Worm (Caenorhabditis elegans) whole organism, L4 larva: ENCODE measurements around the gene JC8.16.

ENCODE experiments used
- D1046.2 ChIP-seq: fragments of 200-800 bp; sonication (Bioruptor generic); IDR thresholded peaks from 2 replicates; pipeline ENCODE4 v1.3.6; 2022; ENCODE audit warnings: missing genetic modification characterization, missing compliant biosample characterization
- F26F4.8 ChIP-seq: fragments of 200-800 bp; sonication (Bioruptor generic); conservative IDR thresholded peaks from 2 replicates; pipeline ENCODE4 v1.3.6; 2022; ENCODE audit warnings: missing genetic modification characterization, missing compliant biosample characterization
- F49E8.2 ChIP-seq: sonication (generic microtip); optimal IDR thresholded peaks from 2 replicates; lab custom pipeline; 2016; ENCODE audit warnings: missing compliant biosample characterization, mild to moderate bottlenecking, missing genetic modification characterization, borderline replicate concordance
- Y48G9A.11 ChIP-seq: fragments of 200-800 bp; sonication (Bioruptor generic); IDR thresholded peaks from 2 replicates; pipeline ENCODE4 v1.3.6; 2022; ENCODE audit warnings: missing genetic modification reagents, missing genetic modification characterization, missing compliant biosample characterization
- Y5F2A.4 ChIP-seq: fragments of 200-800 bp; sonication (Bioruptor generic); optimal IDR thresholded peaks from 2 replicates; lab custom pipeline; 2018; ENCODE audit warnings: mild to moderate bottlenecking, missing genetic modification characterization, missing compliant biosample characterization
- aha-1 ChIP-seq: fragments of 150-350 bp; peaks from one replicate; lab custom pipeline; 2014; ENCODE audit warnings: missing biosample characterization, missing genetic modification characterization
- aly-2 ChIP-seq: sonication (generic microtip); optimal IDR thresholded peaks from 2 replicates; lab custom pipeline; 2018; ENCODE audit warnings: missing biosample characterization, missing genetic modification characterization
- ceh-20 ChIP-seq: fragments of 200-800 bp; sonication (Bioruptor generic); IDR thresholded peaks from 2 replicates; pipeline ENCODE4 v1.3.6; 2022; ENCODE audit warnings: missing genetic modification reagents, missing genetic modification characterization, missing compliant biosample characterization
- ceh-44 ChIP-seq: fragments of 200-800 bp; sonication (Bioruptor generic); IDR thresholded peaks from 2 replicates; pipeline ENCODE4 v1.3.6; 2022; ENCODE audit warnings: missing genetic modification reagents, missing genetic modification characterization, missing compliant biosample characterization
- ceh-62 ChIP-seq: sonication (generic microtip); optimal IDR thresholded peaks from 2 replicates; lab custom pipeline; 2017; ENCODE audit warnings: missing biosample characterization, missing genetic modification characterization
- ceh-82 ChIP-seq: sonication (generic microtip); optimal IDR thresholded peaks from 2 replicates; lab custom pipeline; 2017; ENCODE audit warnings: missing biosample characterization, missing genetic modification characterization
- cey-2 ChIP-seq: sonication (generic microtip); optimal IDR thresholded peaks from 3 replicates; lab custom pipeline; 2017; ENCODE audit warnings: missing genetic modification characterization, mild to moderate bottlenecking, missing compliant biosample characterization, antibody characterized with exemption, borderline replicate concordance; ENCODE audit not compliant: insufficient read depth
- ctbp-1 ChIP-seq: fragments of 200-800 bp; sonication (Bioruptor generic); IDR thresholded peaks from 2 replicates; pipeline ENCODE4 v1.3.6; 2022; ENCODE audit warnings: missing genetic modification reagents, missing genetic modification characterization, missing compliant biosample characterization
- daf-8 ChIP-seq: fragments of 200-800 bp; sonication (Bioruptor generic); IDR thresholded peaks from 2 replicates; pipeline ENCODE4 v1.3.6; 2022; ENCODE audit warnings: missing genetic modification characterization, missing compliant biosample characterization
- dmd-8 ChIP-seq: fragments of 200-800 bp; sonication (Bioruptor generic); IDR thresholded peaks from 2 replicates; pipeline ENCODE4 v1.3.6; 2022; ENCODE audit warnings: missing genetic modification characterization, missing compliant biosample characterization
- duxl-1 ChIP-seq: sonication (generic microtip); optimal IDR thresholded peaks from 2 replicates; lab custom pipeline; 2016; ENCODE audit warnings: mild to moderate bottlenecking, missing genetic modification characterization, moderate library complexity, missing compliant biosample characterization; ENCODE audit not compliant: poor library complexity
- dve-1 ChIP-seq: sonication (generic microtip); optimal IDR thresholded peaks from 2 replicates; lab custom pipeline; 2017; ENCODE audit warnings: antibody characterized with exemption, mild to moderate bottlenecking, missing genetic modification characterization, missing compliant biosample characterization; ENCODE audit not compliant: insufficient read depth
- gei-8 ChIP-seq: fragments of 200-800 bp; sonication (Bioruptor generic); optimal IDR thresholded peaks from 2 replicates; lab custom pipeline; 2018; ENCODE audit warnings: mild to moderate bottlenecking, missing genetic modification characterization, missing compliant biosample characterization
- hlh-30 ChIP-seq: sonication (generic microtip); optimal IDR thresholded peaks from 2 replicates; lab custom pipeline; 2017; ENCODE audit warnings: antibody characterized with exemption, mild to moderate bottlenecking, missing genetic modification characterization, missing compliant biosample characterization; ENCODE audit not compliant: insufficient read depth
- hmg-1.1 ChIP-seq: fragments of 200-800 bp; sonication (Bioruptor generic); IDR thresholded peaks from 2 replicates; pipeline ENCODE4 v1.3.6; 2022; ENCODE audit warnings: missing genetic modification reagents, missing genetic modification characterization, missing compliant biosample characterization
- lim-7 ChIP-seq: fragments of 200-800 bp; sonication (Bioruptor generic); IDR thresholded peaks from 2 replicates; pipeline ENCODE4 v1.3.6; 2022; ENCODE audit warnings: missing genetic modification characterization, missing compliant biosample characterization
- lin-13 ChIP-seq: fragments of 150-350 bp; optimal IDR thresholded peaks from 2 replicates; lab custom pipeline; 2014; ENCODE audit warnings: missing biosample characterization, missing genetic modification reagents, missing genetic modification characterization
- lin-29 ChIP-seq: fragments of 200-800 bp; sonication (Bioruptor generic); IDR thresholded peaks from 2 replicates; pipeline ENCODE4 v1.3.6; 2022; ENCODE audit warnings: missing genetic modification reagents, missing genetic modification characterization, missing compliant biosample characterization
- lin-38 ChIP-seq: fragments of 200-800 bp; sonication (Bioruptor generic); IDR thresholded peaks from 2 replicates; pipeline ENCODE4 v1.3.6; 2022; ENCODE audit warnings: missing genetic modification reagents, missing genetic modification characterization, missing compliant biosample characterization
- lin-39 ChIP-seq: fragments of 150-350 bp; optimal IDR thresholded peaks from 2 replicates; lab custom pipeline; 2014; ENCODE audit warnings: missing biosample characterization, missing genetic modification reagents, missing genetic modification characterization
- mdt-29 ChIP-seq: fragments of 200-800 bp; sonication (Bioruptor generic); IDR thresholded peaks from 2 replicates; pipeline ENCODE4 v1.3.6; 2022; ENCODE audit warnings: missing genetic modification reagents, missing genetic modification characterization, missing compliant biosample characterization
- mep-1 ChIP-seq: fragments of 150-350 bp; sonication (generic microtip); optimal IDR thresholded peaks from 3 replicates; lab custom pipeline; 2014; ENCODE audit warnings: missing biosample characterization, missing genetic modification characterization
- nhr-102 ChIP-seq: sonication (generic microtip); optimal IDR thresholded peaks from 2 replicates; lab custom pipeline; 2016; ENCODE audit warnings: mild to moderate bottlenecking, missing genetic modification characterization, moderate library complexity, missing compliant biosample characterization
- nhr-11 ChIP-seq: fragments of 150-350 bp; optimal IDR thresholded peaks from 2 replicates; lab custom pipeline; 2014; ENCODE audit warnings: missing biosample characterization, missing genetic modification characterization
- nhr-111 ChIP-seq: fragments of 200-800 bp; sonication (Bioruptor generic); optimal IDR thresholded peaks from 2 replicates; lab custom pipeline; 2018; ENCODE audit warnings: mild to moderate bottlenecking, missing genetic modification characterization, missing compliant biosample characterization
- nhr-25 ChIP-seq: sonication (generic microtip); optimal IDR thresholded peaks from 2 replicates; lab custom pipeline; 2017; ENCODE audit warnings: missing genetic modification characterization, mild to moderate bottlenecking, missing compliant biosample characterization, antibody characterized with exemption, moderate library complexity, borderline replicate concordance; ENCODE audit not compliant: insufficient read depth
- nhr-41 ChIP-seq: fragments of 200-800 bp; sonication (Bioruptor generic); IDR thresholded peaks from 2 replicates; pipeline ENCODE4 v1.3.6; 2022; ENCODE audit warnings: missing genetic modification reagents, missing genetic modification characterization, missing compliant biosample characterization
- nhr-42 ChIP-seq: fragments of 200-800 bp; sonication (Bioruptor generic); IDR thresholded peaks from 2 replicates; pipeline ENCODE4 v1.3.6; 2022; ENCODE audit warnings: missing genetic modification characterization, missing compliant biosample characterization
- nhr-6 ChIP-seq: fragments of 150-350 bp; optimal IDR thresholded peaks from 2 replicates; lab custom pipeline; 2014; ENCODE audit warnings: missing biosample characterization, missing genetic modification characterization
- pha-4 ChIP-seq, 2 experiments: fragments of 150-350 bp in 1 of 2; fragments of 200-800 bp in 1 of 2; sonication (Bioruptor generic) in 1 of 2; IDR thresholded peaks in 1 of 2; optimal IDR thresholded peaks in 1 of 2; 2 replicates each; pipeline versions ENCODE4 v1.3.6 to Lab custom; 2014 to 2022; ENCODE audit warnings: missing genetic modification characterization in 2 of 2, missing genetic modification reagents in 2 of 2, missing biosample characterization in 1 of 2, missing compliant biosample characterization in 1 of 2
- rbr-2 ChIP-seq: sonication (generic microtip); optimal IDR thresholded peaks from 2 replicates; lab custom pipeline; 2016; ENCODE audit warnings: missing genotype, missing genetic modification characterization, missing compliant biosample characterization
- saeg-2 ChIP-seq: fragments of 200-800 bp; sonication (Bioruptor generic); IDR thresholded peaks from 2 replicates; pipeline ENCODE4 v1.3.6; 2022; ENCODE audit warnings: missing genetic modification reagents, missing genetic modification characterization, missing compliant biosample characterization
- snpc-1.2 ChIP-seq: fragments of 200-800 bp; sonication (Bioruptor generic); IDR thresholded peaks from 2 replicates; pipeline ENCODE4 v1.3.6; 2022; ENCODE audit warnings: missing genetic modification reagents, missing genetic modification characterization, missing compliant biosample characterization
- snpc-4 ChIP-seq: fragments of 150-350 bp; optimal IDR thresholded peaks from 2 replicates; lab custom pipeline; 2014; ENCODE audit warnings: missing biosample characterization, missing genetic modification characterization
- tag-97 ChIP-seq: fragments of 200-800 bp; sonication (Bioruptor generic); IDR thresholded peaks from 2 replicates; pipeline ENCODE4 v1.3.6; 2022; ENCODE audit warnings: missing genetic modification characterization, missing compliant biosample characterization
- tra-1 ChIP-seq: fragments of 200-800 bp; sonication (Bioruptor generic); IDR thresholded peaks from 2 replicates; pipeline ENCODE4 v1.3.6; 2022; ENCODE audit warnings: missing genetic modification reagents, missing genetic modification characterization, missing compliant biosample characterization
- unc-130 ChIP-seq: sonication (generic microtip); optimal IDR thresholded peaks from 2 replicates; lab custom pipeline; 2016; ENCODE audit warnings: missing genetic modification reagents, missing genetic modification characterization, missing compliant biosample characterization
- vab-7 ChIP-seq: fragments of 200-800 bp; sonication (Bioruptor generic); IDR thresholded peaks from 2 replicates; pipeline ENCODE4 v1.3.6; 2022; ENCODE audit warnings: missing genetic modification reagents, missing genetic modification characterization, missing compliant biosample characterization
- zfp-2 ChIP-seq: sonication (generic microtip); optimal IDR thresholded peaks from 2 replicates; lab custom pipeline; 2016; ENCODE audit warnings: mild to moderate bottlenecking, missing genetic modification characterization, missing compliant biosample characterization
- zip-11 ChIP-seq: fragments of 200-800 bp; sonication (Bioruptor generic); IDR thresholded peaks from 2 replicates; pipeline ENCODE4 v1.3.6; 2022; ENCODE audit warnings: missing genetic modification characterization, missing compliant biosample characterization
- ztf-11 ChIP-seq: fragments of 150-350 bp; optimal IDR thresholded peaks from 2 replicates; lab custom pipeline; 2014; ENCODE audit warnings: missing biosample characterization, missing genetic modification characterization

Gene JC8.16

DNA sequence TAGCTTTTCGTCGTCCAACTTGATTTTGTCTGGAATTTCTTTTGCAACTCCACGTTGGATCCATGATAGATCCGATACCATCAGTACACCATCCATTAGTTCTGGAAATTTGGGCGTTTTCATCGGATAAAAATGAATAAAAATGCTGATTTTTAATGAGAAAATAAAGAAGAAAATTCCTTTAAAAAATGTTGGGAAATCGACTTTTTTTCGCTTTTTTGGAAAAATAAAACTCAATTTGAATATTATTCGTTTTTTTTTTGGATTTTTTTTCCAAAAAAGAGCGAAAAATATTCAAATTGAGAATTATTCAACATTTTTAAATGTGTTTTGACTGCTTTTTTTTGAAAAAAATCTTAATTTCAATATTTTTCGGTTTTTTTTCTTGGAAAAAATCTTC lies 22.5 kb upstream of the JC8.16 start, which contains the start of gene pwp-1:
Gene pwp-1 (minus strand): TSS at position 101 of the 400 bp plus-strand sequence.
- no peak for TF ChIP-seq hmg-1.1
- TF ChIP-seq mdt-29 (GFP tag; lab: Robert Waterston, UW) = no peak
- TF ChIP-seq F49E8.2 (tag; lab: Kevin White, UChicago) = no peak
- no peak for TF ChIP-seq ceh-44 (GFP tag; lab: Robert Waterston, UW)
- no peak for TF ChIP-seq nhr-42 (GFP tag; lab: Robert Waterston, UW)
- no peak for TF ChIP-seq ceh-20 (GFP tag; lab: Robert Waterston, UW)
- no peak for TF ChIP-seq nhr-6
- no peak for TF ChIP-seq dve-1 (tag; lab: Kevin White, UChicago)
- TF ChIP-seq snpc-1.2 (GFP tag; lab: Robert Waterston, UW) = no peak
- TF ChIP-seq Y48G9A.11 (GFP tag; lab: Robert Waterston, UW) = no peak
- no peak for TF ChIP-seq F26F4.8 (GFP tag; lab: Robert Waterston, UW)
- no peak for TF ChIP-seq unc-130 (GFP tag; lab: Kevin White, UChicago)
- TF ChIP-seq tag-97 = no peak

DNA sequence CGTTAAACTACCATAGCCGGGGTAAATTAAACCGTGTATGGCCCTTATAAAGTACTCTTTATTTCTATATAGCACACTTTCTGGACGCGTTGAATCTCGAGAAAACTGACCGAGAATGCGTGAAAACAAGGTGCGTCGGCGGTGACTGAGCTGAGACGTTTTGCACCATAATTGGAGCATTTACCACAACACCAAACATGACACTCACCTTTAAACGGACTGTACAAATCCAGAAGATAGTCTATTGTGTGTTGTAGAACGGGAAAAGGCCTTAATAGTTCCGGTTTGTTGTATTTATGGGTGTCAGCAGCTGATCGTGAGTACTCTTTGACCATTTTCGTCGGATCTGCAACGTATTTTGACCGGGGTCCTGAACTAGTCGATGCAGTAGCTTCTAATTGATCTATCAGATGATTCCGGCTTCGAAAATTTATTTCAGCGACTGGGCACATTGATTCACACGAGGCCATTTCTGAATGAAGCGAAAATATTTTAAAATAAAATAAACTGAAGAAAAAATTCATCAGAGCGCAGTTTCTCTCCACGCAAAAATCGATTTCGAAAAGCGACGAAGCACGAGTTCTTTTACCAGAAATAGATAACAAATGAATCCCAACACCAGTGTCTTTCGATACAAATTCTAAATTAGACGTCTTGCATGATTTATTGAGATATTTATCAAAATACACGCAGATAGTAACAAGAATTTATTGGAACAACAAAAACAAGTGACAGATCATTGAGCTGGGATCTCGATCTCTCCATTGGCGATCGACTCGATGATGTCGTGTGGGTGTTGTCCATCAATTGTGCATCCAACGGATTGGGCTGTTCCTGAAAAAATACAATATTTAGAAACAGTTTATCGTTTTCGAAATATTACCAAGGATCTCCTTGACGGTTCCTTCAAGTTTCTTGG lies 19.8 kb upstream of the JC8.16 start, which contains the start of gene tag-115:
Gene tag-115 (minus strand): TSS at position 472 of the 919 bp plus-strand sequence.
- no peak for TF ChIP-seq ztf-11 (tag; lab: Kevin White, UChicago)
- TF ChIP-seq nhr-102 (tag; lab: Kevin White, UChicago) = peak; percentile 56
- peak; percentile 69 for TF ChIP-seq F49E8.2 (tag; lab: Kevin White, UChicago)
- TF ChIP-seq lin-38 (GFP tag; lab: Robert Waterston, UW) = peak; percentile 85
- no peak for TF ChIP-seq ceh-82 (tag; lab: Kevin White, UChicago)
- TF ChIP-seq ceh-62 (tag; lab: Kevin White, UChicago) = no peak
- TF ChIP-seq D1046.2 (GFP tag; lab: Robert Waterston, UW) = no peak
- TF ChIP-seq hlh-30 = peak; percentile 25
- no peak for TF ChIP-seq aly-2 (tag; lab: Kevin White, UChicago)
- TF ChIP-seq vab-7 (GFP tag; lab: Robert Waterston, UW) = no peak
- TF ChIP-seq mep-1 (tag; lab: Kevin White, UChicago) = peak; percentile 3
- TF ChIP-seq daf-8 (GFP tag; lab: Robert Waterston, UW) = no peak
- TF ChIP-seq saeg-2 (GFP tag; lab: Robert Waterston, UW) = no peak
- TF ChIP-seq tra-1 (GFP tag; lab: Robert Waterston, UW) = peak; percentile 62
- no peak for TF ChIP-seq zip-11 (GFP tag; lab: Robert Waterston, UW)
- peak; percentile 8 for TF ChIP-seq Y5F2A.4 (GFP tag; lab: Kevin White, UChicago)
- peak; percentile 85 for TF ChIP-seq aha-1
- no peak for TF ChIP-seq nhr-41 (GFP tag; lab: Robert Waterston, UW)
- no peak for TF ChIP-seq nhr-111
- TF ChIP-seq nhr-6 = no peak
- TF ChIP-seq pha-4 (GFP tag; IDR thresholded peaks at IDR 0.05; lab: Robert Waterston, UW) = peak; percentile 71; the same call in 1 of the 2 replicates
- TF ChIP-seq pha-4 (tag; optimal IDR thresholded peaks at IDR 0.05; lab: Kevin White, UChicago) = no peak
- TF ChIP-seq lin-39 = no peak
- TF ChIP-seq lin-29 (GFP tag; lab: Robert Waterston, UW) = no peak
- no peak for TF ChIP-seq nhr-11
- no peak for TF ChIP-seq ctbp-1
- peak; percentile 23 for TF ChIP-seq lin-13 (GFP tag; lab: Kevin White, UChicago)
- TF ChIP-seq dmd-8 (GFP tag; lab: Robert Waterston, UW) = no peak
- peak; percentile 9 for TF ChIP-seq nhr-25 (tag; lab: Kevin White, UChicago)
- TF ChIP-seq zfp-2 = no peak
- 0 out of 2 replicates have a peak, but pooled peaks have one; percentile 23 for TF ChIP-seq lim-7
- no peak; the same call in 1 of the 2 replicates for TF ChIP-seq ceh-44 (GFP tag; lab: Robert Waterston, UW)
- TF ChIP-seq rbr-2 (tag; lab: Kevin White, UChicago) = no peak
- no peak for TF ChIP-seq cey-2 (tag; lab: Kevin White, UChicago)
- TF ChIP-seq snpc-4 = no peak
- peak; percentile 81 for TF ChIP-seq snpc-1.2 (GFP tag; lab: Robert Waterston, UW)
- peak; percentile 56 for TF ChIP-seq duxl-1 (tag; lab: Kevin White, UChicago)
- no peak for TF ChIP-seq gei-8 (GFP tag; lab: Kevin White, UChicago)
